Fruit fly (Drosophila melanogaster): ENCODE measurements around the gene CG32486.

CG32486 gene

DNA sequence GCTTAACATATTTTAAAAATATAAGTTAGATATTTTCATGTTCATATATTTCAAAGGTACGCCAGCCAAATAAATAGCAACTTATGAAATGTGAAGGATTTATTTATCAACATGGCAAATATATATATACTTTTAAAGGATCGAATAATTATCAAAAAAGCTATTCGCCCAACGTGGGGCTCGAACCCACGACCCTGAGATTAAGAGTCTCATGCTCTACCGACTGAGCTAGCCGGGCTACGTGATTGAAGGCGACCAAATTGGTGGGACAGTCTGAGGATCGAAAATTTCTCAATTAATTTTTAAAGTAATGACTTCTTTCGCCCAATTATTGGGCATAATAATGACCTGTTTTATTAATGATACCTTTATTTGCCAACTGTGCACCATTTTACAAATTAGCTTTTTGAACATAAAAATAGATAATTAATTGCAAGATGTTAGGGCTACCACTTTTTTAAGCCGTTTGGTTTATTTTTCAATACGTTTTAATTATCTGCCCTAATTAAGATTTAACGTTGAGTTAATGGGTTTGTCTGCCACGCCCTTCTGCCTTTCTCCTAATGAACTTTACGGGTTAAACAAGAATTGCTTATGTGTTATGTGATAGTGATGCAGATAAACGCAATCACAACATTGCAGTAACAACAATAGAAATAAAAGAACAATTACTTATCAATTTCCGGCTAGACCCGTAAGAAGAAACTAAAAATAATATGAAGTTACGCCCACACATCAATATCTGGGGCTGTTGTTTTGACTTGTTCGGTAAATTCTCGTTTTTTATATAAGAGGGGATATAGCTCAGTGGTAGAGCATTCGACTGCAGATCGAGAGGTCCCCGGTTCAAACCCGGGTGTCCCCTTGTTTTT is 26.3 kb upstream of the CG32486 start:
- TF ChIP-seq CG8478 (optimal IDR thresholded peaks at IDR 0.05) (no peak), CTCF (optimal IDR thresholded peaks at IDR 0.05) (no peak)

DNA sequence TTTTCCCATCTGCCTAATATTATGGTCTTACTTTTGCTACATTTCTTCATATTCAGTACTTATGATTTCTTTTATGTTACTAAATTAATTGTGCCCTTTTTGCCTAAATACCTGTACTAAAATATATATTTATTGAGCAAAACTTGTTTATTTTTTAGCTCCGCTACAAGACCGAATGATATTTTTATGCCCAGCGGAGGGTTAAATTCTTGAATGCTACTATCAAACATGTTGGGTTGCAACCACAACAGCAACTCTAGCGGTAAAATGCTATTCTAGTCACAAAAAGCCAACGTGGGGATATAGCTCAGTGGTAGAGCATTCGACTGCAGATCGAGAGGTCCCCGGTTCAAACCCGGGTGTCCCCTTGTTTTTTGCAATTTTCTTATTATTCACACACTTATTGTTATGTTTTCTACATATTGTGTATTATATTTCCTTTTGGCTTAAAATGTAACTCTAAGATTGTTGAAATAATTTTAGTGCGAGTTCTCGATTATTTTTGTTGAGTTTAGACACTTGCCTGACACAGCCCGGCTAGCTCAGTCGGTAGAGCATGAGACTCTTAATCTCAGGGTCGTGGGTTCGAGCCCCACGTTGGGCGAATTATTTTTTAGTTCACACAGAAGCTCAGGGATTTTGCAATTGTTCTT is 25.6 kb upstream of the CG32486 start:
- TF ChIP-seq CG8478 (optimal IDR thresholded peaks at IDR 0.05) (no peak), CTCF (optimal IDR thresholded peaks at IDR 0.05) (no peak)

DNA sequence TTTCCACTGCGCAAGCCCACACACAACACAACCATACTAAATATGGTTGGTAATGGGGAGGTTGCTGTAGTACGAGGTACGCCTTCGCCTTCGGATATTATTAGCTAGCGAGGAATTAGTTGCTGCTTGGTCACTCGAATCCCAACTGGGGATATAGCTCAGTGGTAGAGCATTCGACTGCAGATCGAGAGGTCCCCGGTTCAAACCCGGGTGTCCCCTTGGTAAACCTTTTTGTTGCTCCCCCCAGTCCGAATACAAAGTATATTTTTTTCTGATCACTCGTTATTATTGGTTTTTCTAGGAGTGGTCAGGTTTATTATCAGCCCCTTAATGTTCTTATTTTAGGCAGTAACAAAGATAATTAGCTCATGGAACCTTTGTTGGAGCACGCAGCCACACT is 25.0 kb upstream of the CG32486 start:
- TF ChIP-seq CTCF (optimal IDR thresholded peaks at IDR 0.05), result no peak
- TF ChIP-seq CG8478 (optimal IDR thresholded peaks at IDR 0.05), result no peak

DNA sequence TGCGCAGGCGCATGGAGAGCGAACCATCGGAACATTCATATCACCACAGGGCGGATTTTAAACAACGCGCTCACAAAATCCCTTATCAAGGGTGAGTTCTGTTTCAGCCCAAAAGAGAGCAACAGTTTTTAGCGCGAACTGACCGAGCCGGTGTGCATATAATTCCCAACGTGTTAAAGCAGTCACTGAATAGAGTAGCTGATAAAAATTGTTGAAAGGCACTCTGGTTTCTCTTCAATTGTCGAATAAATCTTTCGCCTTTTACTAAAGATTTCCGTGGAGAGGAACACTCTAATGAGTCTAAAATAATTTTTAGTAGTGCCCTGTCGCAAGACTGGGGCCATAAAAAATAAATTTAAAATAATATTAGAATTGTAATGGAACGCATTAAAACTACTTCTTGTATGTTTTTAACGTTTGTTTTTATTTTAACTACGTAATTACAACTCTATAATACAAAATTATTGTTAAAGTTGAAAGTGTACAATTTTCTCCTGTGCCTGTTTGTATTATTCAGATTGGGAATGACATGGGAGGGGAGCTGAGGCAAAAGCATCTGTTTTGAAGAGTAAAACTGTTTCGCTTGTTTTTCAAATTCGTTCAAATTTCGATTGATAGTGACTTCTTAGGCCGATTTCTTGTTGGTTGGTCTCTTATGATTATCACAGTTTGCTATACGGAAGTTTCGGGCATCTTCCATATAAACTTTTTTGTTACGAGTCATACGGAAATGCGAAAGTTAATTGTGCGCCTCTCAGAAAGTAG is 20.1 kb upstream of the CG32486 start:
- TF ChIP-seq CG8478 (optimal IDR thresholded peaks at IDR 0.05) (no peak), CTCF (optimal IDR thresholded peaks at IDR 0.05) (no peak)

DNA sequence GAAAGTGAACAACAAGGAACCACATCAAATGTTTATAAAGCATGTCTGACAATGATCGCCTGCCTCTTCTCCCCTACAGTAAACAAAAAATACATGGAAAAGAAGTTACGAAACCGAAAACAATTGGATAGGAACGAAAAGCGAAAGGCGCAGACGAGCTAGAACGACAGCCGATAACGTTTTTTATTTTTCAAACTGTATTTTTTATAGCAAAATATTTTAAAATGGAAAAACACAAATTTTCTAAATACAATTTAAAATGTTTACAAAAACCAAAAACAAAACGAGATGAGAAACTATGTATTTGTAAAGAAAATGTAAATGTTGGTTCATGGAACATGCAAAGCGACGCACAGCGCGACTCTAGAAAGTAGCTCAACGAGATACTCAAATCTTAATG is 18.4 kb upstream of the CG32486 start:
- TF ChIP-seq CG8478 (optimal IDR thresholded peaks at IDR 0.05) (no peak), CTCF (optimal IDR thresholded peaks at IDR 0.05) (no peak)

DNA sequence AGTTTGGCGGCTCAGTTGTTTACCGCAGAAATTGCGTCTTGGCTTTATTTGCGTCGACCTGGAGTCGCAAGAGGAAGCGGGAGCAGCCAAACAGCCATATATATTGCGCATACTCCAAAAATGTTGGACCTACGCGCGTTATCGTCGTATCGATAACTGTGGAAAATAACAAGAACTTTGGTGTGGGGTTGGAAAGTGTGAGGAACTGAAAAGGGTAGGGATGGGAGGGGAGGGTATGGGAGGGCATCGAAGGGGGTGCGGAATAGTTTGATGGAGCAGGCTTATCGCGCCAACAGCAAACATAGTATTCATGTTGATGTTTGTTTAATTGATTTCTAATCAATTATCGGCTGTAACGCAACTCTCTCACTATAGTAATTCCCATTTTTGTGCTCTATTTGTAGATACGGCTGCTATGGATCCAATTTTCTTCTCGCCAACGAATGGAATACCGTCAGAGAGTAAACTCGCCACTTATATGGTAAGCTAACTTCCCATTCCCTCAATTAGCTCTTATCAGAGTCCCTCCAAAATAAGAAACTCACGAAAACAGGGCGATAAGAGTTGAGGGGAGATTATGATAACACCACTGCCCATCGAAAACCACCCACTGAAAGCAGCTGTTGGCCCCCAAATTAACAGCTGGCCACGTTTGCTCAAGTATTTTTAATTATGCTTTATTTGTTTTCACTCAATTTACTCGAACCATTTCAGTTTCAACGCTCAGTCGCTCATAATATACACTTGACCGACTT is 12.9 kb upstream of the CG32486 start:
- TF ChIP-seq CTCF (optimal IDR thresholded peaks at IDR 0.05), result no peak

DNA sequence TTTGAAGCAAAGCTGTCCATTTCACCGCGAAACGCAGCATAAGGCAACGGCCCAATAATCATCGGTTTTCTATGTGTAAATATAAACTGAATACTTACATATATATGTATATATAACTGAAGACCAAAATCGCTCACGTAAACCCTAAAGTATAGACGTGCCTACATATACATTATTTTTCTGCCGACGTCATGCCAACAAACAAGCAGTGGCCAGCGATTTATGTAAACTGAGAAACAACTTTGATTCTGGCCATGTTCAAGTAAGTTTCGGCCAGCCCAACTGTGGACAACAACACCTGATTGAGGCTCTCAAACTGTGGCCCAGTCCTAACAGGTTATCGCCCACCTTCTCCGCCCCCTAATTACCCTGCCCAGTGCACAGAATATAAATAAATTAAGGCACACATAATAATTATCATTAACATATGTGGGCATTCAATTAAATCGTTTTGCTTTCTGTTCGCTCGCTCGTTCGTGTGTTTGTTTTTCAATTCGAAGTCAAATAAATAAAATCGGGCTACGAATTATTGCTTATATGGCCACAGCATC is 11.4 kb upstream of the CG32486 start:
- TF ChIP-seq CG8478 (optimal IDR thresholded peaks at IDR 0.05), result no peak
- TF ChIP-seq CTCF (optimal IDR thresholded peaks at IDR 0.05), result no peak

DNA sequence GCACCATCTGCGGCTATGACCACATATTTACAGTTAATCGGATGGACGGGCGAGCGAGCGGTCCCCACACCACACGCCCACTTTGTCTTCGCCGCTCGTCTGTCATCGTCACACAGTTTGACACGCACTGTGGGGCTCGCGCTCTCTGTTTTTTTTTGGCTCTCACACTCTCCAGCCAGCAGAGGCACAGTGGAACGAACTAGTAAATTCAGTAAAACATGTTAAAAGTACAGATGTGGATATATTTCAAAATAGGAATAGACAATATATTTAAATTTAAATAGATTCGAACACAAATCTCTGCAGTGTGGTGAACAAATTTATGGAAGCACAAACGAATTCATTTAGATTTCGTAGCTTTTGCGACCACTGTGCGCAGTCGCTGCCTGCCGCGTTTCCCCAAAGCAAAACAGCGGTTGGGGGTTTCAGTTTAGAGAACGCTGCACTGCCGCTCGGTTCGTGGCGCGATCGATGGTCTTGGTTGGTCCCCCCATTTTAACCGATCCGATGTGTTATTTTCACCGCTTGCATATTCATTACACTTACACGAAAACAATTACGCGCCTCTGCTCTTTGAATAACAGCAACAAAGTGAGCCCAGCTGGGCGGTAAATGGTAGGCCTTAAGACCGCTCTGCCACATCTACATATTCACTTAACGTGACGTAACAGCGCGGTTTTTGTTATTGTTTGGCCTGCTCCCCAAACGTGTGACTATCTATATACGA is 10.7 kb upstream of the CG32486 start:
- no peak for TF ChIP-seq CG8478 (optimal IDR thresholded peaks at IDR 0.05)
- no peak for TF ChIP-seq CTCF (optimal IDR thresholded peaks at IDR 0.05)

DNA sequence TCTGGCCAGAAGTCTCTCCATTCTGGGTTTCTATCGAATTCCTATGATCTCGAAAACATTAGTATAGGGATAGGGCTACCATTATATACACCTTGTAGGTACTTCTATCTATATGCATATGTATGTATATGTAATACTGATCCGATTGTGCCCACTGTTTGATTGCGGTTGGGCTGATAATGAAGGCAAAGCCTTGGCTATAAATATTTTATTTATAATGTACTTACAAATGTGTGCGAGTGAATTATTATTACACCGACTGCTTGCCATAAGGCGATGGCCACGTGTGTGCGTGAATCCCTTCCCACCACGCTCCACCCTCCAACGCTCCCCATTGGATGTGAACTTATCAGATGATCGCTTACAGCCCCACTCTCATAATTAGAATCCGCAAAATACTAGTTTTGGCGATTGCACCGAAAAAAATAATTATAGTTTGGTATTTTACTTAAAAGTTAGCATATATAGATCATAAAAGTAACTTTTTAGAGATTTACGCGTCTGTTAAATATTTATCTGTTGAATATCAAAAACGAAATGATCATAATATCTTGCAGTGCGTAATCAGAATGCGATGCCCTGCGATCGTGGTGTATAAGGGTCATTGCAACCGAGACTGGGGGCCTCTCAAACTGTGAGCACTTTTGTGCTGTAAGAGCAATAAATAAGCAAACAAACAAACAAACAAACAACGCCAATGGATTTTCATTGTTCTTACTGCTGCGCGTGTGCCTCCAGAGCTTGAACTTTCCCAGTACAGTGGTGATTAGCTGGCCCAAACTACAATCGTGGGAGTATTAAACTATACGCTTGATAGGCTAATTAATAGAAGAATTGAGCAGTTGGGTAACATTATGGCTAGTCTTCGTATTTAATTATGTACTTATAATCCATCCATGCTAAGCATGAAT is 9.7 kb upstream of the CG32486 start:
- TF ChIP-seq CG8478 (optimal IDR thresholded peaks at IDR 0.05) (no peak), CTCF (optimal IDR thresholded peaks at IDR 0.05) (no peak)

DNA sequence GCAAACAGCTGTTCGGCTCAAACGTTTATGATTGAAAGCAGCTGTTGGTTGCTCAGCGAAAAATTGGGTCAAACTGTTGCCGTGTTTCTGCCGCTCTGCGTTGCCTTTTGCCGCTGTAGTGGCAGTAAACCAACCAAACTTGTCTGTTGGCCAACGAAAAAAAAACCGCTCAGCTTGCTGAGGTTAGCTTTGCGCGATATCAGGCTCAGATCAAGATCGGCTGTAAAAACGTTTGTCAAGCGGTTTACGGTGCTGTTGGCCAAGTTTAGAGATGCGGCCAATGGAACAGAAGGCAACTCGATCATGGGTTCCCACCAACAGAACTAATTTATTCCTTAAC is 8.5 kb upstream of the CG32486 start:
- no peak for TF ChIP-seq CG8478 (optimal IDR thresholded peaks at IDR 0.05)
- no peak for TF ChIP-seq CTCF (optimal IDR thresholded peaks at IDR 0.05)

DNA sequence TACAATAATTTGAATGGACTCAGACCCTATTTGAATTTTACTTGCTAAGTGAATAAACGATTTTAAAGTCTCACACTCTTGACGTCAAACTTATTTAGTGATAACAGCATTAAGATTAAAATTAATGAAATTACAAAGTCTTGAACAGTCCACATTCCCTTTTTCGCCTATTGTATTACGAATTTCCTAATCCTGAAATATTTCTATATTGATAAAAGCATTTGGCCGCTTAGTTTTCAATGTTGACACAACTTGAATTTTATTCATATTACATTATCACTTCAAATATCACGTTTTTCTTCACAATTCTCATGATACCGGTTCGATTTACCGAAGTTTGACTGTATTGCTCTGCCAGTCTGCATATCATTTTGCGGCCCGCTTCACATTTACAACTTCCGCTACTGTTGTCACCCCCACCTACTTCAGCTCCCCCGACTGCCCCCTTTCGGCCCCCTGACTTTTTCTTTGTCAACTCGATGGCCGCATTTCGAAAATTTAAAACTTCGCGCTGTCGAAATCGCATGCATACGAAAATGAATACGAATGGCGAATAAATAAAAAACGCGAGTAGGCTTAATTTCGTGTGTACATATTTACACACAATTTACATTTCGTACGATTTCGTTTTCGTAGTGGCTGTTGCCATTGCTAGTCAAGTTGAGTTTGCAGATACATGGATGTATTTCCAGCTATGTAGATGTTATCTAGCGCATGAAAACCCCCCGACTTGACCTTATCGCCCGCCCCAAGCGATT is 7.9 kb upstream of the CG32486 start:
- TF ChIP-seq CTCF (optimal IDR thresholded peaks at IDR 0.05), result no peak
- no peak for TF ChIP-seq CG8478 (optimal IDR thresholded peaks at IDR 0.05)

DNA sequence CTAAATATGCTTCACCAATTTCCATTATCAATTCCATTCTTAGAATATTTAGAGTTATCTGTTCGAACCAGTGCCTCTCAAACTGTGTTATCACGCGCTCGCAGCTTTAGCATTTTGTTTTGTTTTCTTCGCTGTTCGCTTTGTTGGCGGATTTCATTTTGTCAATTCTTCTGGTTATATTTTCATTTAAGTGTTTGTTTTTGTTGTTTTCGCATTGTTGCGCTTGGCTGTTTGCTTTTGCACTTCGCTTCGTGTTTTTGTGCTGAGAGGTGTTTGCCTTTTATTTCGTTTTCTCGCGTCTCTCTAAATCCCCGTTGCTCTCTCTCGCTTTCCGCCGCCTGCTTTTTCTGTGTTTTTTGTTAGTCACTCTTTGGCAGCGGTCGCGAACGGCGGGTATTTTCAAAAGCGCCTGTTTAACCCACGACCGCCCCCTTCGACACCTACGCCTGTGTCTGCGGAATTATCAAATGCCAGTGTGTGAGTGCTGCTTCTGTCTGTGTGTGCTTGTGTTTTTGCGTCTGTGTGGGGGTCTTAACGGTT is 7.0 kb upstream of the CG32486 start:
- TF ChIP-seq CTCF (optimal IDR thresholded peaks at IDR 0.05) (no peak), CG8478 (optimal IDR thresholded peaks at IDR 0.05) (no peak)
